Fruit fly (Drosophila melanogaster) whole organism, embryonic: Measurements from ENCODE around the gene Cul5.

ENCODE experiments used
- Bgb ChIP-seq: fragments of 200-800 bp; sonication (Bioruptor generic); IDR thresholded peaks from 2 replicates; pipeline ENCODE4 v1.3.6; 2022; ENCODE audit warnings: missing biosample characterization, missing genetic modification characterization; ENCODE audit not compliant: partially characterized antibody
- Blimp-1 ChIP-seq: fragments of 200-800 bp; sonication (Bioruptor generic); optimal IDR thresholded peaks from 3 replicates; lab custom pipeline; 2018; ENCODE audit warnings: missing biosample characterization, missing genetic modification characterization, mild to moderate bottlenecking, moderate library complexity, missing genetic modification reagents
- BtbVII ChIP-seq: fragments of 200-800 bp; sonication (Bioruptor generic); optimal IDR thresholded peaks from 3 replicates; lab custom pipeline; 2017; ENCODE audit warnings: missing biosample characterization, mild to moderate bottlenecking, missing genetic modification characterization
- CG10209 ChIP-seq: fragments of 200-800 bp; sonication (Bioruptor generic); optimal IDR thresholded peaks from 3 replicates; lab custom pipeline; 2017; ENCODE audit warnings: missing biosample characterization, mild to moderate bottlenecking, missing genetic modification characterization, missing genetic modification reagents
- CG13296 ChIP-seq: fragments of 200-800 bp; sonication (Bioruptor generic); optimal IDR thresholded peaks from 3 replicates; lab custom pipeline; 2018; ENCODE audit warnings: missing biosample characterization, mild to moderate bottlenecking, missing genetic modification characterization
- CG1647 ChIP-seq: fragments of 200-800 bp; sonication (Bioruptor generic); optimal IDR thresholded peaks from 3 replicates; lab custom pipeline; 2016; ENCODE audit warnings: missing biosample characterization, missing genetic modification characterization
- CG17802 ChIP-seq: fragments of 200-800 bp; sonication (Bioruptor generic); optimal IDR thresholded peaks from 2 replicates; lab custom pipeline; 2018; ENCODE audit warnings: missing biosample characterization, mild to moderate bottlenecking, missing genetic modification characterization, moderate library complexity
- CG17829 ChIP-seq: fragments of 200-800 bp; optimal IDR thresholded peaks from 2 replicates; lab custom pipeline; 2019; ENCODE audit warnings: missing biosample characterization, mild to moderate bottlenecking, missing genetic modification characterization, moderate library complexity
- CG18619 ChIP-seq: fragments of 200-800 bp; sonication (Bioruptor generic); optimal IDR thresholded peaks from 3 replicates; lab custom pipeline; 2017; ENCODE audit warnings: missing biosample characterization, mild to moderate bottlenecking, missing genetic modification characterization
- CG2889 ChIP-seq: fragments of 200-800 bp; sonication (Bioruptor generic); IDR thresholded peaks from 3 replicates; pipeline ENCODE4 v1.3.6; 2022; ENCODE audit warnings: missing biosample characterization, missing genetic modification characterization
- CG31388 ChIP-seq: fragments of 200-800 bp; sonication (Bioruptor generic); optimal IDR thresholded peaks from 2 replicates; lab custom pipeline; 2016; ENCODE audit warnings: missing biosample characterization, missing genetic modification characterization
- CG3281 ChIP-seq: fragments of 200-800 bp; sonication (Bioruptor generic); optimal IDR thresholded peaks from 3 replicates; lab custom pipeline; 2017; ENCODE audit warnings: missing biosample characterization, mild to moderate bottlenecking, missing genetic modification characterization
- CG3407 ChIP-seq: fragments of 200-800 bp; sonication (Bioruptor generic); optimal IDR thresholded peaks from 2 replicates; lab custom pipeline; 2018; ENCODE audit warnings: missing biosample characterization, mild to moderate bottlenecking, missing genetic modification characterization
- CG34376 ChIP-seq: fragments of 200-800 bp; sonication (Bioruptor generic); optimal IDR thresholded peaks from 2 replicates; lab custom pipeline; 2018; ENCODE audit warnings: missing biosample characterization, mild to moderate bottlenecking, missing genetic modification characterization
- CG3838 ChIP-seq: fragments of 200-800 bp; sonication (Bioruptor generic); optimal IDR thresholded peaks from 3 replicates; lab custom pipeline; 2016; ENCODE audit warnings: missing biosample characterization, missing genetic modification characterization
- CG6175 ChIP-seq: fragments of 200-800 bp; sonication (Bioruptor generic); IDR thresholded peaks from 3 replicates; pipeline ENCODE4 v1.3.6; 2022; ENCODE audit warnings: missing biosample characterization, missing genetic modification characterization
- CG6254 ChIP-seq: fragments of 200-800 bp; sonication (Bioruptor generic); optimal IDR thresholded peaks from 3 replicates; lab custom pipeline; 2017; ENCODE audit warnings: mild to moderate bottlenecking, missing biosample characterization, missing genetic modification reagents, missing genetic modification characterization
- CG6791 ChIP-seq: fragments of 200-800 bp; sonication (Bioruptor generic); IDR thresholded peaks from 3 replicates; pipeline ENCODE4 v1.3.6; 2022; ENCODE audit warnings: missing biosample characterization, missing genetic modification characterization; ENCODE audit not compliant: partially characterized antibody
- CG6854 ChIP-seq: fragments of 200-800 bp; sonication (Bioruptor generic); optimal IDR thresholded peaks from 3 replicates; lab custom pipeline; 2017; ENCODE audit warnings: missing biosample characterization, mild to moderate bottlenecking, missing genetic modification characterization
- CG8944 ChIP-seq: fragments of 200-800 bp; sonication (Bioruptor generic); optimal IDR thresholded peaks from 3 replicates; lab custom pipeline; 2016; ENCODE audit warnings: missing biosample characterization, missing genetic modification characterization
- CG9876 ChIP-seq: fragments of 200-800 bp; sonication (Bioruptor generic); optimal IDR thresholded peaks from 2 replicates; lab custom pipeline; 2016; ENCODE audit warnings: missing biosample characterization, missing genetic modification characterization
- CG9932 ChIP-seq: fragments of 200-800 bp; sonication (Bioruptor generic); IDR thresholded peaks from 2 replicates; pipeline ENCODE4 v1.3.6; 2022; ENCODE audit warnings: missing biosample characterization, missing genetic modification characterization
- Deaf1 ChIP-seq: fragments of 200-800 bp; optimal IDR thresholded peaks from 3 replicates; lab custom pipeline; 2019; ENCODE audit warnings: missing biosample characterization, mild to moderate bottlenecking, missing genetic modification characterization, moderate library complexity
- Drgx ChIP-seq: fragments of 200-800 bp; sonication (Bioruptor generic); IDR thresholded peaks from 2 replicates; pipeline ENCODE4 v1.3.6; 2022; ENCODE audit warnings: missing biosample characterization, missing genetic modification characterization
- Eip74EF ChIP-seq, 2 experiments: fragments of 200-800 bp in 1 of 2; fragments of >200 bp in 1 of 2; sonication (Bioruptor generic) in 1 of 2; optimal IDR thresholded peaks; 2 replicates each; lab custom pipeline; 2017 to 2019; ENCODE audit warnings: missing biosample characterization in 2 of 2, missing genetic modification characterization in 2 of 2, mild to moderate bottlenecking in 1 of 2, moderate library complexity in 1 of 2
- Ets97D ChIP-seq: fragments of 200-800 bp; sonication (Bioruptor generic); optimal IDR thresholded peaks from 3 replicates; lab custom pipeline; 2016; ENCODE audit warnings: missing biosample characterization, missing genetic modification characterization
- Max ChIP-seq: fragments of 200-800 bp; sonication (Bioruptor generic); optimal IDR thresholded peaks from 2 replicates; lab custom pipeline; 2016; ENCODE audit warnings: missing biosample characterization, mild to moderate bottlenecking, missing genetic modification characterization
- Mes4 ChIP-seq: fragments of 200-800 bp; sonication (Bioruptor generic); optimal IDR thresholded peaks from 2 replicates; lab custom pipeline; 2016; ENCODE audit warnings: missing biosample characterization, missing genetic modification characterization
- Neu2 ChIP-seq: fragments of 200-800 bp; sonication (Bioruptor generic); optimal IDR thresholded peaks from 3 replicates; lab custom pipeline; 2016; ENCODE audit warnings: missing biosample characterization, missing genetic modification characterization, borderline replicate concordance
- Nf-YB ChIP-seq: fragments of 200-800 bp; sonication (Bioruptor generic); optimal IDR thresholded peaks from 3 replicates; lab custom pipeline; 2019; ENCODE audit warnings: missing biosample characterization, mild to moderate bottlenecking, missing genetic modification characterization, moderate library complexity
- PHDP ChIP-seq: fragments of 200-800 bp; sonication (Bioruptor generic); optimal IDR thresholded peaks from 3 replicates; lab custom pipeline; 2018; ENCODE audit warnings: missing biosample characterization, mild to moderate bottlenecking, missing genetic modification characterization, moderate library complexity
- Sin3A ChIP-seq: fragments of >200 bp; optimal IDR thresholded peaks from 2 replicates; lab custom pipeline; 2018
- TFAM ChIP-seq: fragments of 200-800 bp; sonication (Bioruptor generic); optimal IDR thresholded peaks from 2 replicates; lab custom pipeline; 2017; ENCODE audit warnings: missing biosample characterization, missing genetic modification characterization, inconsistent platforms
- al ChIP-seq: fragments of 200-800 bp; sonication (Bioruptor generic); IDR thresholded peaks from 2 replicates; pipeline ENCODE4 v1.3.6; 2022; ENCODE audit warnings: missing biosample characterization, missing genetic modification characterization
- ara ChIP-seq: fragments of 200-800 bp; sonication (Bioruptor generic); IDR thresholded peaks from 2 replicates; pipeline ENCODE4 v1.3.6; 2022; ENCODE audit warnings: missing biosample characterization, missing genetic modification characterization
- ato ChIP-seq: fragments of 200-800 bp; sonication (Bioruptor generic); IDR thresholded peaks from 2 replicates; pipeline ENCODE4 v1.3.6; 2022; ENCODE audit warnings: missing biosample characterization, missing genetic modification characterization; ENCODE audit not compliant: partially characterized antibody
- croc ChIP-seq: fragments of 200-800 bp; sonication (Bioruptor generic); conservative IDR thresholded peaks from 3 replicates; pipeline ENCODE4 v1.3.6; 2022; ENCODE audit warnings: missing biosample characterization, missing genetic modification characterization
- dan ChIP-seq: fragments of 200-800 bp; sonication (Bioruptor generic); IDR thresholded peaks from 2 replicates; pipeline ENCODE4 v1.3.6; 2022; ENCODE audit warnings: missing biosample characterization, missing genetic modification characterization
- danr ChIP-seq: fragments of 200-800 bp; sonication (Bioruptor generic); IDR thresholded peaks from 2 replicates; pipeline ENCODE4 v1.3.6; 2022; ENCODE audit warnings: missing biosample characterization, missing genetic modification characterization
- dysf ChIP-seq: fragments of 200-800 bp; sonication (Bioruptor generic); IDR thresholded peaks from 3 replicates; pipeline ENCODE4 v1.3.6; 2022; ENCODE audit warnings: missing biosample characterization, missing genetic modification characterization
- eyg ChIP-seq: fragments of 200-800 bp; sonication (Bioruptor generic); optimal IDR thresholded peaks from 3 replicates; lab custom pipeline; 2016; ENCODE audit warnings: missing biosample characterization, missing genetic modification characterization
- hb ChIP-seq: fragments of 200-800 bp; sonication (Bioruptor generic); IDR thresholded peaks from 3 replicates; pipeline ENCODE4 v1.3.6; 2022; ENCODE audit warnings: missing biosample characterization, missing genetic modification characterization; ENCODE audit not compliant: partially characterized antibody
- hbn ChIP-seq: fragments of 200-800 bp; sonication (Bioruptor generic); IDR thresholded peaks from 2 replicates; pipeline ENCODE4 v1.3.6; 2022; ENCODE audit warnings: missing biosample characterization, missing genetic modification characterization; ENCODE audit not compliant: partially characterized antibody
- peb ChIP-seq: fragments of 200-800 bp; sonication (Bioruptor generic); IDR thresholded peaks from 2 replicates; pipeline ENCODE4 v1.3.6; 2022; ENCODE audit warnings: missing biosample characterization, missing genetic modification characterization
- pho ChIP-seq: fragments of 200-800 bp; sonication (Bioruptor generic); optimal IDR thresholded peaks from 2 replicates; lab custom pipeline; 2016; ENCODE audit warnings: missing biosample characterization, missing genetic modification characterization
- sisA ChIP-seq: fragments of 200-800 bp; sonication (Bioruptor generic); IDR thresholded peaks from 2 replicates; pipeline ENCODE4 v1.3.6; 2022; ENCODE audit warnings: missing biosample characterization, missing genetic modification characterization
- tio ChIP-seq: fragments of 200-800 bp; sonication (Bioruptor generic); optimal IDR thresholded peaks from 2 replicates; lab custom pipeline; 2017; ENCODE audit warnings: missing biosample characterization, missing genetic modification characterization, inconsistent platforms
- unc-4 ChIP-seq: fragments of 200-800 bp; sonication (Bioruptor generic); IDR thresholded peaks from 2 replicates; pipeline ENCODE4 v1.3.6; 2022; ENCODE audit warnings: missing biosample characterization, missing genetic modification characterization; ENCODE audit not compliant: partially characterized antibody
- zen2 ChIP-seq: fragments of 200-800 bp; sonication (Bioruptor generic); IDR thresholded peaks from 3 replicates; pipeline ENCODE4 v1.3.6; 2022; ENCODE audit warnings: missing biosample characterization, missing genetic modification characterization; ENCODE audit not compliant: partially characterized antibody

Cul5 gene

dm6 chr3R:29040526-29041195, 22.1 kb downstream of the Cul5 start (continued):
- TF ChIP-seq CG34376 (GFP tag; lab: Kevin White, UChicago) (peak; percentile 12), CG6254 (GFP tag; lab: Kevin White, UChicago) (no peak), al (GFP tag; lab: Robert Waterston, UW) (peak; percentile 47; the same call in 1 of the 2 replicates), hbn (GFP tag; lab: Robert Waterston, UW) (no peak), Sin3A (lab: Kevin White, UChicago) (no peak), zen2 (no peak), sisA (GFP tag; lab: Robert Waterston, UW) (peak; percentile 24; the same call in 1 of the 2 replicates), CG17829 (tag; lab: Kevin White, UChicago) (peak; percentile 80), peb (GFP tag; lab: Robert Waterston, UW) (no peak), CG6854 (GFP tag; lab: Kevin White, UChicago) (peak; percentile 47), tio (GFP tag; lab: Kevin White, UChicago) (peak; percentile 74), CG1647 (GFP tag; lab: Kevin White, UChicago) (no peak), Nf-YB (GFP tag; lab: Kevin White, UChicago) (no peak), CG3407 (GFP tag; lab: Kevin White, UChicago) (no peak), CG2889 (no peak), CG10209 (GFP tag; lab: Kevin White, UChicago) (peak; percentile 69), CG8944 (GFP tag; lab: Kevin White, UChicago) (no peak), CG31388 (GFP tag; lab: Kevin White, UChicago) (no peak), hb (GFP tag; lab: Robert Waterston, UW) (no peak), pho (GFP tag; lab: Kevin White, UChicago) (peak; percentile 23), BtbVII (peak; percentile 64), CG9876 (no peak), eyg (GFP tag; lab: Kevin White, UChicago) (no peak), Mes4 (no peak), dysf (peak; percentile 68; the same call in 2 of the 3 replicates), CG13296 (GFP tag; lab: Kevin White, UChicago) (peak; percentile 79), croc (no peak), CG6175 (GFP tag; lab: Robert Waterston, UW) (no peak), CG3838 (no peak), TFAM (GFP tag; lab: Kevin White, UChicago) (no peak), CG17802 (tag; lab: Kevin White, UChicago) (no peak), CG3281 (peak; percentile 83), Deaf1 (tag; lab: Kevin White, UChicago) (no peak), danr (GFP tag; lab: Robert Waterston, UW) (no peak), ara (GFP tag; lab: Robert Waterston, UW) (no peak), Neu2 (GFP tag; lab: Kevin White, UChicago) (no peak), dan (GFP tag; lab: Robert Waterston, UW) (no peak), Eip74EF (GFP tag; optimal IDR thresholded peaks at IDR 0.05; lab: Kevin White, UChicago) (no peak), CG6791 (GFP tag; lab: Robert Waterston, UW) (no peak), ato (GFP tag; lab: Robert Waterston, UW) (no peak), PHDP (tag; lab: Kevin White, UChicago) (peak; percentile 78), Bgb (GFP tag; lab: Robert Waterston, UW) (no peak), Max (GFP tag; lab: Kevin White, UChicago) (peak; percentile 22), unc-4 (GFP tag; lab: Robert Waterston, UW) (no peak), CG18619 (GFP tag; lab: Kevin White, UChicago) (peak; percentile 59), Ets97D (no peak), CG9932 (peak; percentile 42; the same call in 1 of the 2 replicates), Blimp-1 (GFP tag; lab: Kevin White, UChicago) (no peak), Drgx (peak; percentile 48; the same call in 1 of the 2 replicates)
